Fruit fly (Drosophila melanogaster) whole organism, embryonic: Measurements from ENCODE around the gene Ssl2.

Experiments
- Awh ChIP-seq: fragments of 200-800 bp; sonication (Bioruptor generic); IDR thresholded peaks from 2 replicates; pipeline ENCODE4, ENCODE4 v1.3.6; 2022; ENCODE audit warnings: missing biosample characterization, missing genetic modification characterization
- Bgb ChIP-seq: fragments of 200-800 bp; sonication (Bioruptor generic); IDR thresholded peaks from 2 replicates; pipeline ENCODE4 v1.3.6; 2022; ENCODE audit warnings: missing biosample characterization, missing genetic modification characterization; ENCODE audit not compliant: partially characterized antibody
- BtbVII ChIP-seq: fragments of 200-800 bp; sonication (Bioruptor generic); optimal IDR thresholded peaks from 3 replicates; lab custom pipeline; 2017; ENCODE audit warnings: missing biosample characterization, mild to moderate bottlenecking, missing genetic modification characterization
- CG10959 ChIP-seq: fragments of 200-800 bp; sonication (Bioruptor generic); IDR thresholded peaks from 2 replicates; pipeline ENCODE4 v1.3.6; 2022; ENCODE audit warnings: missing biosample characterization, missing genetic modification characterization
- CG12071 ChIP-seq: fragments of 200-800 bp; sonication (Bioruptor generic); optimal IDR thresholded peaks from 3 replicates; lab custom pipeline; 2018; ENCODE audit warnings: missing biosample characterization, mild to moderate bottlenecking, missing genetic modification characterization
- CG14014 ChIP-seq: fragments of 200-800 bp; sonication (Bioruptor generic); IDR thresholded peaks from 2 replicates; pipeline ENCODE4 v1.3.6; 2022; ENCODE audit warnings: missing biosample characterization, missing genetic modification characterization
- CG17361 ChIP-seq: fragments of 200-800 bp; sonication (Bioruptor generic); IDR thresholded peaks from 3 replicates; pipeline ENCODE4 v1.3.6; 2022; ENCODE audit warnings: missing biosample characterization, missing genetic modification characterization
- CG17568 ChIP-seq: fragments of 200-800 bp; sonication (Bioruptor generic); optimal IDR thresholded peaks from 2 replicates; lab custom pipeline; 2018; ENCODE audit warnings: missing biosample characterization, mild to moderate bottlenecking, missing genetic modification characterization, moderate library complexity
- CG17612 ChIP-seq: fragments of 200-800 bp; sonication (Bioruptor generic); IDR thresholded peaks from 2 replicates; pipeline ENCODE4 v1.3.6; 2022; ENCODE audit warnings: missing biosample characterization, missing genetic modification characterization
- CG2116 ChIP-seq: fragments of 200-800 bp; sonication (Bioruptor generic); optimal IDR thresholded peaks from 3 replicates; lab custom pipeline; 2018; ENCODE audit warnings: missing biosample characterization, mild to moderate bottlenecking, missing genetic modification characterization
- CG32767 ChIP-seq: fragments of 200-800 bp; sonication (Bioruptor generic); IDR thresholded peaks from 2 replicates; pipeline ENCODE4 v1.3.6; 2022; ENCODE audit warnings: missing biosample characterization, missing genetic modification characterization
- CG34376 ChIP-seq: fragments of 200-800 bp; sonication (Bioruptor generic); optimal IDR thresholded peaks from 2 replicates; lab custom pipeline; 2018; ENCODE audit warnings: missing biosample characterization, mild to moderate bottlenecking, missing genetic modification characterization
- CG34422 ChIP-seq: fragments of 200-800 bp; sonication (Bioruptor generic); IDR thresholded peaks from 3 replicates; pipeline ENCODE4 v1.3.6; 2022; ENCODE audit warnings: missing biosample characterization, missing genetic modification characterization
- CG3995 ChIP-seq: fragments of 200-800 bp; sonication (Bioruptor generic); optimal IDR thresholded peaks from 3 replicates; lab custom pipeline; 2016; ENCODE audit warnings: missing biosample characterization, missing genetic modification characterization
- CG4360 ChIP-seq: fragments of 200-800 bp; sonication (Bioruptor generic); IDR thresholded peaks from 2 replicates; pipeline ENCODE4 v1.3.6; 2022; ENCODE audit warnings: missing biosample characterization, missing genetic modification characterization
- CG6683 ChIP-seq: fragments of 200-800 bp; sonication (Bioruptor generic); optimal IDR thresholded peaks from 2 replicates; lab custom pipeline; 2017; ENCODE audit warnings: missing biosample characterization, mild to moderate bottlenecking, missing genetic modification characterization, missing genetic modification reagents
- CG6689 ChIP-seq: fragments of 200-800 bp; sonication (Bioruptor generic); IDR thresholded peaks from 2 replicates; pipeline ENCODE4 v1.3.6; 2022; ENCODE audit warnings: missing biosample characterization, missing genetic modification characterization
- CG6791 ChIP-seq: fragments of 200-800 bp; sonication (Bioruptor generic); IDR thresholded peaks from 3 replicates; pipeline ENCODE4 v1.3.6; 2022; ENCODE audit warnings: missing biosample characterization, missing genetic modification characterization; ENCODE audit not compliant: partially characterized antibody
- CG7357 ChIP-seq: fragments of 200-800 bp; sonication (Bioruptor generic); IDR thresholded peaks from 3 replicates; pipeline ENCODE4 v1.3.6; 2022; ENCODE audit warnings: missing biosample characterization, missing genetic modification characterization
- CG8359 ChIP-seq: fragments of 200-800 bp; sonication (Bioruptor generic); optimal IDR thresholded peaks from 2 replicates; lab custom pipeline; 2017; ENCODE audit warnings: missing biosample characterization, mild to moderate bottlenecking, missing genetic modification characterization, borderline replicate concordance
- D19A ChIP-seq: fragments of 200-800 bp; optimal IDR thresholded peaks from 3 replicates; lab custom pipeline; 2019; ENCODE audit warnings: missing biosample characterization, mild to moderate bottlenecking, missing genetic modification characterization, moderate library complexity
- Dfd ChIP-seq, 2 experiments: fragments of >200 bp; optimal IDR thresholded peaks; 2 replicates each; lab custom pipeline; 2017; ENCODE audit warnings: missing biosample characterization in 2 of 2, missing genetic modification characterization in 2 of 2
- Dp ChIP-seq: fragments of 200-800 bp; sonication (Bioruptor generic); optimal IDR thresholded peaks from 2 replicates; lab custom pipeline; 2018; ENCODE audit warnings: missing biosample characterization, mild to moderate bottlenecking, missing genetic modification characterization, moderate library complexity
- Eip74EF ChIP-seq, 2 experiments: fragments of 200-800 bp in 1 of 2; fragments of >200 bp in 1 of 2; sonication (Bioruptor generic) in 1 of 2; optimal IDR thresholded peaks; 2 replicates each; lab custom pipeline; 2017 to 2019; ENCODE audit warnings: missing biosample characterization in 2 of 2, missing genetic modification characterization in 2 of 2, mild to moderate bottlenecking in 1 of 2, moderate library complexity in 1 of 2
- HmgD ChIP-seq: fragments of 200-800 bp; sonication (Bioruptor generic); optimal IDR thresholded peaks from 3 replicates; lab custom pipeline; 2016; ENCODE audit warnings: missing biosample characterization, missing genetic modification characterization
- Hr3 ChIP-seq: fragments of 200-800 bp; sonication (Bioruptor generic); optimal IDR thresholded peaks from 3 replicates; lab custom pipeline; 2016; ENCODE audit warnings: missing biosample characterization, missing genetic modification characterization
- Jarid2 ChIP-seq: fragments of 200-800 bp; sonication (Bioruptor generic); optimal IDR thresholded peaks from 3 replicates; lab custom pipeline; 2017; ENCODE audit warnings: mild to moderate bottlenecking, missing biosample characterization, missing genetic modification reagents, missing genetic modification characterization
- Max ChIP-seq: fragments of 200-800 bp; sonication (Bioruptor generic); optimal IDR thresholded peaks from 2 replicates; lab custom pipeline; 2016; ENCODE audit warnings: missing biosample characterization, mild to moderate bottlenecking, missing genetic modification characterization
- Spps ChIP-seq: fragments of 200-800 bp; sonication (Bioruptor generic); optimal IDR thresholded peaks from 2 replicates; lab custom pipeline; 2018; ENCODE audit warnings: missing biosample characterization, mild to moderate bottlenecking, missing genetic modification characterization
- Stat92E ChIP-seq, 3 experiments: fragments of >200 bp in 2 of 3; fragments of 200-800 bp in 1 of 3; sonication (Bioruptor generic) in 1 of 3; optimal IDR thresholded peaks; 2 replicates each; lab custom pipeline; 2017 to 2019; ENCODE audit warnings: missing biosample characterization in 3 of 3, missing genetic modification characterization in 3 of 3, mild to moderate bottlenecking in 1 of 3, moderate library complexity in 1 of 3
- ara ChIP-seq: fragments of 200-800 bp; sonication (Bioruptor generic); IDR thresholded peaks from 2 replicates; pipeline ENCODE4 v1.3.6; 2022; ENCODE audit warnings: missing biosample characterization, missing genetic modification characterization
- chm ChIP-seq: fragments of 200-800 bp; sonication (Bioruptor generic); IDR thresholded peaks from 2 replicates; pipeline ENCODE4 v1.3.6; 2022; ENCODE audit warnings: missing biosample characterization, missing genetic modification characterization
- corto ChIP-seq: fragments of 200-800 bp; sonication (Bioruptor generic); optimal IDR thresholded peaks from 2 replicates; lab custom pipeline; 2016; ENCODE audit warnings: missing biosample characterization, mild to moderate bottlenecking, missing genetic modification characterization, moderate library complexity
- da ChIP-seq: fragments of 200-800 bp; sonication (Bioruptor generic); optimal IDR thresholded peaks from 2 replicates; lab custom pipeline; 2016; ENCODE audit warnings: missing biosample characterization, missing genetic modification characterization
- ftz-f1 ChIP-seq: fragments of 200-800 bp; sonication (Bioruptor generic); optimal IDR thresholded peaks from 2 replicates; lab custom pipeline; 2016; ENCODE audit warnings: missing biosample characterization, missing genetic modification characterization
- gfzf ChIP-seq: fragments of 200-800 bp; sonication (Bioruptor generic); optimal IDR thresholded peaks from 2 replicates; lab custom pipeline; 2016; ENCODE audit warnings: missing biosample characterization, mild to moderate bottlenecking, missing genetic modification characterization, moderate library complexity
- gsb-n ChIP-seq: fragments of 200-800 bp; sonication (Bioruptor generic); optimal IDR thresholded peaks from 3 replicates; lab custom pipeline; 2018; ENCODE audit warnings: missing biosample characterization, mild to moderate bottlenecking, missing genetic modification characterization
- jigr1 ChIP-seq: fragments of 200-800 bp; sonication (Bioruptor generic); IDR thresholded peaks from 3 replicates; pipeline ENCODE4 v1.3.6; 2022; ENCODE audit warnings: missing biosample characterization, missing genetic modification characterization
- lbe ChIP-seq: fragments of 200-800 bp; sonication (Bioruptor generic); optimal IDR thresholded peaks from 2 replicates; lab custom pipeline; 2016; ENCODE audit warnings: missing biosample characterization, mild to moderate bottlenecking, missing genetic modification characterization
- nau ChIP-seq: fragments of 200-800 bp; sonication (Bioruptor generic); optimal IDR thresholded peaks from 3 replicates; lab custom pipeline; 2017; ENCODE audit warnings: missing biosample characterization, mild to moderate bottlenecking, missing genetic modification characterization, missing genetic modification reagents
- org-1 ChIP-seq: fragments of 200-800 bp; sonication (Bioruptor generic); optimal IDR thresholded peaks from 2 replicates; lab custom pipeline; 2017; ENCODE audit warnings: missing biosample characterization, missing genetic modification characterization
- otp ChIP-seq: fragments of 200-800 bp; sonication (Bioruptor generic); IDR thresholded peaks from 3 replicates; pipeline ENCODE4, ENCODE4 v1.3.6; 2022; ENCODE audit warnings: missing biosample characterization, missing genetic modification characterization
- pnt ChIP-seq: fragments of 200-800 bp; sonication (Bioruptor generic); optimal IDR thresholded peaks from 3 replicates; lab custom pipeline; 2016; ENCODE audit warnings: missing biosample characterization, missing genetic modification characterization
- pros ChIP-seq: fragments of 200-800 bp; sonication (Bioruptor generic); optimal IDR thresholded peaks from 3 replicates; lab custom pipeline; 2019; ENCODE audit warnings: missing biosample characterization, mild to moderate bottlenecking, missing genetic modification characterization, moderate library complexity
- sc ChIP-seq, 3 experiments: fragments of >200 bp in 2 of 3; fragments of 200-800 bp in 1 of 3; sonication (Bioruptor generic) in 1 of 3; optimal IDR thresholded peaks; 2 replicates in 2 of 3; 3 replicates in 1 of 3; lab custom pipeline; 2017; ENCODE audit warnings: mild to moderate bottlenecking in 1 of 3, missing biosample characterization in 1 of 3, missing genetic modification characterization in 1 of 3, missing genetic modification reagents in 1 of 3
- slou ChIP-seq: fragments of 200-800 bp; sonication (Bioruptor generic); optimal IDR thresholded peaks from 3 replicates; lab custom pipeline; 2016; ENCODE audit warnings: missing biosample characterization, missing genetic modification characterization
- sr ChIP-seq: fragments of 200-800 bp; sonication (Bioruptor generic); IDR thresholded peaks from 3 replicates; pipeline ENCODE4 v1.3.6; 2022; ENCODE audit warnings: missing biosample characterization, missing genetic modification characterization
- stc ChIP-seq: fragments of 200-800 bp; sonication (Bioruptor generic); IDR thresholded peaks from 2 replicates; pipeline ENCODE4 v1.3.6; 2022; ENCODE audit warnings: missing biosample characterization, missing genetic modification characterization
- wor ChIP-seq: fragments of 200-800 bp; sonication (Bioruptor generic); IDR thresholded peaks from 2 replicates; pipeline ENCODE4 v1.3.6; 2022; ENCODE audit warnings: missing biosample characterization, missing genetic modification characterization
- zen2 ChIP-seq: fragments of 200-800 bp; sonication (Bioruptor generic); IDR thresholded peaks from 3 replicates; pipeline ENCODE4 v1.3.6; 2022; ENCODE audit warnings: missing biosample characterization, missing genetic modification characterization; ENCODE audit not compliant: partially characterized antibody

Gene Ssl2

dm6 chr3R:29062717-29063206, 30.3 kb upstream of the Ssl2 start, which contains the start of the genes Cul5 and Bicra (continued):
- TF ChIP-seq ara (no peak), CG3995 (GFP tag; lab: Kevin White, UChicago) (no peak), Awh (GFP tag; lab: Robert Waterston, UW) (no peak), otp (GFP tag; lab: Robert Waterston, UW) (no peak), CG12071 (GFP tag; lab: Kevin White, UChicago) (no peak), gfzf (GFP tag; lab: Kevin White, UChicago) (no peak), CG6689 (GFP tag; lab: Robert Waterston, UW) (no peak), CG6683 (GFP tag; lab: Kevin White, UChicago) (no peak), Hr3 (no peak), pnt (no peak), Dp (GFP tag; lab: Kevin White, UChicago) (peak; percentile 63), org-1 (GFP tag; lab: Kevin White, UChicago) (no peak), pros (GFP tag; lab: Kevin White, UChicago) (no peak), HmgD (GFP tag; lab: Kevin White, UChicago) (no peak), CG17612 (GFP tag; lab: Robert Waterston, UW) (no peak), chm (no peak), CG6791 (peak; percentile 92), zen2 (GFP tag; lab: Robert Waterston, UW) (peak; percentile 84; the same call in 2 of the 3 replicates), da (GFP tag; lab: Kevin White, UChicago) (no peak), CG34422 (GFP tag; lab: Robert Waterston, UW) (no peak), jigr1 (no peak), Jarid2 (no peak), lbe (GFP tag; lab: Kevin White, UChicago) (peak; percentile 54), CG8359 (no peak), CG4360 (GFP tag; lab: Robert Waterston, UW) (peak; percentile 48; the same call in 1 of the 2 replicates), nau (GFP tag; lab: Kevin White, UChicago) (no peak), wor (no peak), Bgb (GFP tag; lab: Robert Waterston, UW) (no peak; the same call in 1 of the 2 replicates), corto (GFP tag; lab: Kevin White, UChicago) (peak; percentile 67), gsb-n (tag; lab: Kevin White, UChicago) (no peak), stc (GFP tag; lab: Robert Waterston, UW) (no peak), Stat92E (GFP tag; optimal IDR thresholded peaks at IDR 0.05; lab: Kevin White, UChicago) (peak in 1 of 3 experiments; percentile 61), slou (GFP tag; lab: Kevin White, UChicago) (no peak), sc (optimal IDR thresholded peaks at IDR 0.05; lab: Kevin White, UChicago) (no peak), sc (GFP tag; optimal IDR thresholded peaks at IDR 0.05; lab: Kevin White, UChicago) (no peak), Dfd (GFP tag; optimal IDR thresholded peaks at IDR 0.05; lab: Kevin White, UChicago) (no peak), CG7357 (GFP tag; lab: Robert Waterston, UW) (no peak), Max (GFP tag; lab: Kevin White, UChicago) (no peak), BtbVII (GFP tag; lab: Kevin White, UChicago) (no peak), CG17361 (GFP tag; lab: Robert Waterston, UW) (no peak), Eip74EF (GFP tag; optimal IDR thresholded peaks at IDR 0.05; lab: Kevin White, UChicago) (no peak), CG17568 (GFP tag; lab: Kevin White, UChicago) (no peak), CG2116 (peak; percentile 63), CG32767 (no peak), Spps (tag; lab: Kevin White, UChicago) (no peak), sr (GFP tag; lab: Robert Waterston, UW) (no peak), CG10959 (GFP tag; lab: Robert Waterston, UW) (no peak), CG14014 (GFP tag; lab: Robert Waterston, UW) (no peak), ftz-f1 (GFP tag; lab: Kevin White, UChicago) (peak; percentile 1), D19A (tag; lab: Kevin White, UChicago) (no peak), CG34376 (GFP tag; lab: Kevin White, UChicago) (peak; percentile 35)
